Worm (Caenorhabditis elegans): ENCODE data around the gene C56A3.5.

DNA sequence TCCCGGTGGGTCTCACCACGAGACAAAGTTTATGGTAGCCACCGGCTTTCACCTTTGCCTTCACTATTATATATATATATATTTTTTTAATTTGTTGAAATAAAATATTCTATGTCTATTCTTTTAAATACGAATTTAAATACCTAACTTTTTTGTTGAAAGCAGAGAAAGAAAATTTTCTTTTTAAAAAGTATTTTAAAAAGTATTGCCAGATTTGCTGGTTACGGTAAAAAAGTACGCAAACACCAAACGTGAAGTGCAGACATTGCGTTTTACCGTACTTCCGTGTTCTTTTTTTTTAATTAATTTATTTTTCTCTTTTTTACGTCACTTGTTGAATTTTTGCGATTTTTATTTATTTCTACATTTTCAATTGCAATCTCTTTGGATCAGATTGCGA is 8.2 kb downstream of the C56A3.5 start, which contains the start of gene C56A3.8:
- TF ChIP-seq flt-1 (GFP tag; IDR thresholded peaks at IDR 0.05), result no peak
- no peak for TF ChIP-seq ztf-23 (GFP tag; IDR thresholded peaks at IDR 0.05)
- no peak for TF ChIP-seq cog-1 (tag; optimal IDR thresholded peaks at IDR 0.05)
- TF ChIP-seq med-1 (GFP tag; optimal IDR thresholded peaks at IDR 0.05; ENCODE audit: insufficient read depth), result no peak
- TF ChIP-seq klf-2 (GFP tag; conservative IDR thresholded peaks at IDR 0.05), result no peak
- TF ChIP-seq ztf-29 (GFP tag; IDR thresholded peaks at IDR 0.05), result no peak
- TF ChIP-seq ref-1 (GFP tag; conservative IDR thresholded peaks at IDR 0.05), result no peak
